Fruit fly (Drosophila melanogaster) whole organism, embryonic: ENCODE data around the gene CG14442.

ENCODE experiments used
- B-H1 ChIP-seq: fragments of 200-800 bp; sonication (Bioruptor generic); IDR thresholded peaks from 3 replicates; pipeline ENCODE4 v1.3.6; 2022; ENCODE audit warnings: missing biosample characterization, missing genetic modification characterization
- B-H2 ChIP-seq: fragments of 200-800 bp; sonication (Bioruptor generic); optimal IDR thresholded peaks from 2 replicates; lab custom pipeline; 2018; ENCODE audit warnings: missing biosample characterization, mild to moderate bottlenecking, missing genetic modification characterization
- CG10321 ChIP-seq: fragments of 200-800 bp; sonication (Bioruptor generic); IDR thresholded peaks from 2 replicates; pipeline ENCODE4 v1.3.6; 2022; ENCODE audit warnings: missing biosample characterization, missing genetic modification characterization
- CG10959 ChIP-seq: fragments of 200-800 bp; sonication (Bioruptor generic); IDR thresholded peaks from 2 replicates; pipeline ENCODE4 v1.3.6; 2022; ENCODE audit warnings: missing biosample characterization, missing genetic modification characterization
- CG17359 ChIP-seq: fragments of 200-800 bp; sonication (Bioruptor generic); optimal IDR thresholded peaks from 3 replicates; lab custom pipeline; 2018; ENCODE audit warnings: missing biosample characterization, mild to moderate bottlenecking, missing genetic modification characterization, moderate library complexity
- CG17361 ChIP-seq: fragments of 200-800 bp; sonication (Bioruptor generic); IDR thresholded peaks from 3 replicates; pipeline ENCODE4 v1.3.6; 2022; ENCODE audit warnings: missing biosample characterization, missing genetic modification characterization
- CG18619 ChIP-seq: fragments of 200-800 bp; sonication (Bioruptor generic); optimal IDR thresholded peaks from 3 replicates; lab custom pipeline; 2017; ENCODE audit warnings: missing biosample characterization, mild to moderate bottlenecking, missing genetic modification characterization
- CG2678 ChIP-seq: fragments of 200-800 bp; sonication (Bioruptor generic); optimal IDR thresholded peaks from 3 replicates; lab custom pipeline; 2019; ENCODE audit warnings: missing biosample characterization, mild to moderate bottlenecking, missing genetic modification characterization, moderate library complexity
- CG2712 ChIP-seq: fragments of 200-800 bp; optimal IDR thresholded peaks from 3 replicates; lab custom pipeline; 2019; ENCODE audit warnings: missing biosample characterization, mild to moderate bottlenecking, missing genetic modification characterization, moderate library complexity
- CG33557 ChIP-seq: fragments of 200-800 bp; sonication (Bioruptor generic); optimal IDR thresholded peaks from 2 replicates; lab custom pipeline; 2019; ENCODE audit warnings: missing biosample characterization, mild to moderate bottlenecking, missing genetic modification characterization, moderate library complexity
- CG3847 ChIP-seq: fragments of 200-800 bp; sonication (Bioruptor generic); IDR thresholded peaks from 2 replicates; pipeline ENCODE4 v1.3.6; 2022; ENCODE audit warnings: missing biosample characterization, missing genetic modification characterization
- CG4404 ChIP-seq: fragments of 200-800 bp; sonication (Bioruptor generic); IDR thresholded peaks from 2 replicates; pipeline ENCODE4 v1.3.6; 2022; ENCODE audit warnings: missing biosample characterization, missing genetic modification characterization
- CG4424 ChIP-seq: fragments of 200-800 bp; sonication (Bioruptor generic); optimal IDR thresholded peaks from 3 replicates; lab custom pipeline; 2016; ENCODE audit warnings: missing biosample characterization, missing genetic modification characterization
- CG7357 ChIP-seq: fragments of 200-800 bp; sonication (Bioruptor generic); IDR thresholded peaks from 3 replicates; pipeline ENCODE4 v1.3.6; 2022; ENCODE audit warnings: missing biosample characterization, missing genetic modification characterization
- CG8281 ChIP-seq: fragments of 200-800 bp; sonication (Bioruptor generic); optimal IDR thresholded peaks from 2 replicates; lab custom pipeline; 2018; ENCODE audit warnings: missing biosample characterization, mild to moderate bottlenecking, missing genetic modification characterization, moderate library complexity
- CG9932 ChIP-seq: fragments of 200-800 bp; sonication (Bioruptor generic); IDR thresholded peaks from 2 replicates; pipeline ENCODE4 v1.3.6; 2022; ENCODE audit warnings: missing biosample characterization, missing genetic modification characterization
- Chrac-16 ChIP-seq: fragments of 200-800 bp; sonication (Bioruptor generic); optimal IDR thresholded peaks from 3 replicates; lab custom pipeline; 2016; ENCODE audit warnings: missing biosample characterization, missing genetic modification characterization
- HLH3B ChIP-seq: fragments of 200-800 bp; sonication (Bioruptor generic); IDR thresholded peaks from 2 replicates; pipeline ENCODE4 v1.3.6; 2022; ENCODE audit warnings: missing biosample characterization, missing genetic modification characterization
- HmgD ChIP-seq: fragments of 200-800 bp; sonication (Bioruptor generic); optimal IDR thresholded peaks from 3 replicates; lab custom pipeline; 2016; ENCODE audit warnings: missing biosample characterization, missing genetic modification characterization
- Hr3 ChIP-seq: fragments of 200-800 bp; sonication (Bioruptor generic); optimal IDR thresholded peaks from 3 replicates; lab custom pipeline; 2016; ENCODE audit warnings: missing biosample characterization, missing genetic modification characterization
- Hr39 ChIP-seq: fragments of >200 bp; optimal IDR thresholded peaks from 2 replicates; lab custom pipeline; 2017
- MESR4 ChIP-seq: fragments of 200-800 bp; sonication (Bioruptor generic); optimal IDR thresholded peaks from 2 replicates; lab custom pipeline; 2018; ENCODE audit warnings: missing biosample characterization, mild to moderate bottlenecking, missing genetic modification characterization, moderate library complexity
- Med ChIP-seq: fragments of 200-800 bp; sonication (Bioruptor generic); peaks from one replicate; lab custom pipeline; 2016; ENCODE audit warnings: missing biosample characterization, missing genetic modification characterization, mild to moderate bottlenecking, inconsistent platforms, moderate library complexity
- NC2α ChIP-seq: fragments of 200-800 bp; sonication (Bioruptor generic); optimal IDR thresholded peaks from 2 replicates; lab custom pipeline; 2016; ENCODE audit warnings: missing biosample characterization, missing genetic modification characterization
- PHDP ChIP-seq: fragments of 200-800 bp; sonication (Bioruptor generic); optimal IDR thresholded peaks from 3 replicates; lab custom pipeline; 2018; ENCODE audit warnings: missing biosample characterization, mild to moderate bottlenecking, missing genetic modification characterization, moderate library complexity
- Pdp1 ChIP-seq, 2 experiments: fragments of 200-800 bp; sonication (Bioruptor generic); optimal IDR thresholded peaks; 3 replicates each; lab custom pipeline; 2016; ENCODE audit warnings: missing biosample characterization in 2 of 2, missing genetic modification characterization in 2 of 2, mild to moderate bottlenecking in 1 of 2, moderate library complexity in 1 of 2
- Poxn ChIP-seq: fragments of 200-800 bp; sonication (Bioruptor generic); IDR thresholded peaks from 2 replicates; pipeline ENCODE4 v1.3.6; 2022; ENCODE audit warnings: missing biosample characterization, missing genetic modification characterization
- Ptx1 ChIP-seq: fragments of 200-800 bp; sonication (Bioruptor generic); IDR thresholded peaks from 2 replicates; pipeline ENCODE4 v1.3.6; 2022; ENCODE audit warnings: missing biosample characterization, missing genetic modification characterization
- Xrp1 ChIP-seq: fragments of 200-800 bp; sonication (Bioruptor generic); IDR thresholded peaks from 2 replicates; pipeline ENCODE4 v1.3.6; 2022; ENCODE audit warnings: missing biosample characterization, missing genetic modification characterization
- al ChIP-seq: fragments of 200-800 bp; sonication (Bioruptor generic); IDR thresholded peaks from 2 replicates; pipeline ENCODE4 v1.3.6; 2022; ENCODE audit warnings: missing biosample characterization, missing genetic modification characterization
- aop ChIP-seq: fragments of 200-800 bp; sonication (Bioruptor generic); IDR thresholded peaks from 2 replicates; pipeline ENCODE4 v1.3.6; 2022; ENCODE audit warnings: missing biosample characterization, missing genetic modification characterization
- bigmax ChIP-seq: fragments of 200-800 bp; sonication (Bioruptor generic); optimal IDR thresholded peaks from 2 replicates; lab custom pipeline; 2018; ENCODE audit warnings: missing biosample characterization, mild to moderate bottlenecking, missing genetic modification characterization
- cas ChIP-seq: fragments of 200-800 bp; sonication (Bioruptor generic); IDR thresholded peaks from 2 replicates; pipeline ENCODE4 v1.3.6; 2022; ENCODE audit warnings: missing biosample characterization, missing genetic modification characterization
- cwo ChIP-seq: fragments of 200-800 bp; sonication (Bioruptor generic); optimal IDR thresholded peaks from 3 replicates; lab custom pipeline; 2017; ENCODE audit warnings: missing biosample characterization, missing genetic modification characterization, mild to moderate bottlenecking, moderate library complexity, missing genetic modification reagents
- dimm ChIP-seq: fragments of 200-800 bp; sonication (Bioruptor generic); IDR thresholded peaks from 2 replicates; pipeline ENCODE4 v1.3.6; 2022; ENCODE audit warnings: missing biosample characterization, missing genetic modification characterization
- ewg ChIP-seq: fragments of 200-800 bp; sonication (Bioruptor generic); optimal IDR thresholded peaks from 3 replicates; lab custom pipeline; 2017; ENCODE audit warnings: mild to moderate bottlenecking, missing biosample characterization, missing genetic modification reagents, missing genetic modification characterization
- fd64A ChIP-seq: fragments of 200-800 bp; sonication (Bioruptor generic); optimal IDR thresholded peaks from 3 replicates; lab custom pipeline; 2018; ENCODE audit warnings: missing biosample characterization, mild to moderate bottlenecking, missing genetic modification characterization
- fru ChIP-seq: fragments of >200 bp; optimal IDR thresholded peaks from 2 replicates; lab custom pipeline; 2017
- gcm ChIP-seq: fragments of 200-800 bp; sonication (Bioruptor generic); optimal IDR thresholded peaks from 2 replicates; lab custom pipeline; 2019; ENCODE audit warnings: missing biosample characterization, mild to moderate bottlenecking, missing genetic modification characterization, moderate library complexity
- jumu ChIP-seq: fragments of 200-800 bp; sonication (Bioruptor generic); optimal IDR thresholded peaks from 3 replicates; lab custom pipeline; 2016; ENCODE audit warnings: missing biosample characterization, missing genetic modification characterization
- lov ChIP-seq, 2 experiments: fragments of 200-800 bp in 1 of 2; fragments of >200 bp in 1 of 2; sonication (Bioruptor generic) in 1 of 2; IDR thresholded peaks in 1 of 2; optimal IDR thresholded peaks in 1 of 2; 2 replicates in 1 of 2; 3 replicates in 1 of 2; pipeline versions ENCODE4 v1.3.6 to Lab custom; 2017 to 2022; ENCODE audit warnings: missing biosample characterization in 1 of 2, missing genetic modification characterization in 1 of 2
- nom ChIP-seq: fragments of 200-800 bp; sonication (Bioruptor generic); optimal IDR thresholded peaks from 2 replicates; lab custom pipeline; 2017; ENCODE audit warnings: missing biosample characterization, missing genetic modification characterization, mild to moderate bottlenecking, moderate library complexity, missing genetic modification reagents
- oc ChIP-seq: fragments of 200-800 bp; sonication (Bioruptor generic); optimal IDR thresholded peaks from 2 replicates; lab custom pipeline; 2018; ENCODE audit warnings: missing biosample characterization, mild to moderate bottlenecking, missing genetic modification characterization, moderate library complexity
- sisA ChIP-seq: fragments of 200-800 bp; sonication (Bioruptor generic); IDR thresholded peaks from 2 replicates; pipeline ENCODE4 v1.3.6; 2022; ENCODE audit warnings: missing biosample characterization, missing genetic modification characterization
- slbo ChIP-seq: fragments of 200-800 bp; sonication (Bioruptor generic); IDR thresholded peaks from 2 replicates; pipeline ENCODE4 v1.3.6; 2022; ENCODE audit warnings: missing biosample characterization, missing genetic modification characterization
- so ChIP-seq: fragments of 200-800 bp; sonication (Bioruptor generic); IDR thresholded peaks from 3 replicates; pipeline ENCODE4 v1.3.6; 2022; ENCODE audit warnings: missing biosample characterization, missing genetic modification characterization
- tgo ChIP-seq: fragments of 200-800 bp; sonication (Bioruptor generic); IDR thresholded peaks from 3 replicates; pipeline ENCODE4 v1.3.6; 2022; ENCODE audit warnings: missing biosample characterization, missing genetic modification characterization
- tx ChIP-seq: fragments of 200-800 bp; sonication (Bioruptor generic); optimal IDR thresholded peaks from 2 replicates; lab custom pipeline; 2016; ENCODE audit warnings: missing biosample characterization, missing genetic modification characterization
- vfl ChIP-seq: fragments of 200-800 bp; sonication (Bioruptor generic); optimal IDR thresholded peaks from 2 replicates; lab custom pipeline; 2016; ENCODE audit warnings: missing biosample characterization, missing genetic modification characterization
- wek ChIP-seq: fragments of 200-800 bp; sonication (Bioruptor generic); optimal IDR thresholded peaks from 3 replicates; lab custom pipeline; 2018; ENCODE audit warnings: missing biosample characterization, mild to moderate bottlenecking, missing genetic modification characterization, moderate library complexity
- wor ChIP-seq: fragments of 200-800 bp; sonication (Bioruptor generic); IDR thresholded peaks from 2 replicates; pipeline ENCODE4 v1.3.6; 2022; ENCODE audit warnings: missing biosample characterization, missing genetic modification characterization

The CG14442 gene

DNA sequence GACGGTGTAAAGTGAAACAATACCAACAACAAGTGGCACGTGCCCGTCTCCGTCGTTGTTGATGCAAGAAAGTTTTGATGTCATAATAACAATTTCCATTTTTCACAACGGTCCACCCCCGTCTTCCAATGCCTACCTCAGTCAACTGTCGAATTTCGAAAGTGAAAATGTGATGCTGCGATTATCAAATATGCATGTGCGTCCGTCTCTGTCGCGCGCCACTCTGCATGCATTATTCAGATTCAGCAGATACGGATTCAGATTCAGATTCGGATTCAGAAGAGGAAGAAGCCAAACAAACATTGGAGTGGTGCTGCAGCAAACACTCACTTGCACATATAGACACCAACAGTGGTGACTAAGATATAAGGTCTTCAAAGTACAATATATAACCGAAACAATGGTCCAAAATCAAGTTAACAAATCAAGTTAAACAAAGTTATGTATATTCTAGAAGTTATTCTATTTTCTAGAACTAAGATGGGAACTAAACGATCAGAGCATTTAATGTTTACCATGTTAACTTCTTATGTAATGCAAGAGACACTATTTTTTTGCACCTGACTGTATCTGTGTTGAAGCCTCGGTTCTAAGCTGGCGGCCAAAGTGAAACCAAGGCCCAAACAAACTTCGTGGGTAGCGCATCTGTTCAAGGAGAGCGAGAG is 52.1 kb downstream of the CG14442 start (continued):
- no peak for TF ChIP-seq cas (GFP tag; lab: Robert Waterston, UW)
- no peak for TF ChIP-seq Hr3
- no peak for TF ChIP-seq B-H2 (GFP tag; lab: Kevin White, UChicago)
- TF ChIP-seq CG9932, result no peak
- no peak for TF ChIP-seq CG7357
- no peak for TF ChIP-seq lov (optimal IDR thresholded peaks at IDR 0.05; lab: Kevin White, UChicago)
- no peak for TF ChIP-seq lov (GFP tag; IDR thresholded peaks at IDR 0.05; lab: Robert Waterston, UW)
- peak; percentile 6 for TF ChIP-seq CG17359 (tag; lab: Kevin White, UChicago)
- TF ChIP-seq CG33557 (GFP tag; lab: Kevin White, UChicago), result peak; percentile 28
- no peak for TF ChIP-seq fd64A (GFP tag; lab: Kevin White, UChicago)
- TF ChIP-seq CG10959 (GFP tag; lab: Robert Waterston, UW), result no peak
- TF ChIP-seq PHDP, result peak; percentile 2
- no peak for TF ChIP-seq CG18619 (GFP tag; lab: Kevin White, UChicago)
- TF ChIP-seq NC2α (GFP tag; lab: Kevin White, UChicago), result no peak
- TF ChIP-seq so (GFP tag; lab: Robert Waterston, UW), result no peak
- TF ChIP-seq vfl (GFP tag; lab: Kevin White, UChicago), result no peak
- no peak for TF ChIP-seq wor (GFP tag; lab: Robert Waterston, UW)
- no peak for TF ChIP-seq nom (GFP tag; lab: Kevin White, UChicago)
- no peak for TF ChIP-seq wek (GFP tag; lab: Kevin White, UChicago)
- no peak for TF ChIP-seq dimm
- no peak; the same call in 1 of the 2 replicates for TF ChIP-seq sisA (GFP tag; lab: Robert Waterston, UW)
- no peak for TF ChIP-seq oc (tag; lab: Kevin White, UChicago)
- TF ChIP-seq cwo (GFP tag; lab: Kevin White, UChicago), result no peak
- no peak for TF ChIP-seq CG4404 (GFP tag; lab: Robert Waterston, UW)
- no peak for TF ChIP-seq Chrac-16 (GFP tag; lab: Kevin White, UChicago)
- TF ChIP-seq ewg (GFP tag; lab: Kevin White, UChicago), result peak; percentile 16
- no peak for TF ChIP-seq aop (GFP tag; lab: Robert Waterston, UW)
- TF ChIP-seq CG4424, result peak; percentile 31
- TF ChIP-seq CG8281 (tag; lab: Kevin White, UChicago), result no peak
- TF ChIP-seq CG10321, result no peak
- no peak for TF ChIP-seq tx (GFP tag; lab: Kevin White, UChicago)
- TF ChIP-seq Poxn (GFP tag; lab: Robert Waterston, UW), result no peak
- no peak for TF ChIP-seq gcm (GFP tag; lab: Kevin White, UChicago)
- TF ChIP-seq MESR4 (GFP tag; lab: Kevin White, UChicago), result no peak
- TF ChIP-seq CG2678 (tag; lab: Kevin White, UChicago), result peak; percentile 42
- TF ChIP-seq jumu (GFP tag; lab: Kevin White, UChicago), result no peak
- TF ChIP-seq Pdp1 (GFP tag; optimal IDR thresholded peaks at IDR 0.05; lab: Kevin White, UChicago), result peak in 1 of 2 experiments; percentile 52
- peak; percentile 37; the same call in 1 of the 3 replicates for TF ChIP-seq CG17361 (GFP tag; lab: Robert Waterston, UW)
- peak; percentile 41; the same call in 1 of the 2 replicates for TF ChIP-seq HLH3B
- no peak for TF ChIP-seq Hr39 (lab: Kevin White, UChicago)
- 0 out of 3 replicates have a peak, but pooled peaks have one; percentile 32 for TF ChIP-seq tgo (GFP tag; lab: Robert Waterston, UW)
- 0 out of 2 replicates have a peak, but pooled peaks have one; percentile 7 for TF ChIP-seq Ptx1 (GFP tag; lab: Robert Waterston, UW)
- TF ChIP-seq CG3847 (GFP tag; lab: Robert Waterston, UW), result no peak
- no peak for TF ChIP-seq fru (lab: Kevin White, UChicago)
- TF ChIP-seq HmgD (GFP tag; lab: Kevin White, UChicago), result no peak
- peak; percentile 68 for TF ChIP-seq Xrp1 (GFP tag; lab: Robert Waterston, UW)
- TF ChIP-seq CG2712 (tag; lab: Kevin White, UChicago), result peak; percentile 61
- TF ChIP-seq slbo (GFP tag; lab: Robert Waterston, UW), result no peak
- no peak for TF ChIP-seq al (GFP tag; lab: Robert Waterston, UW)
- peak; percentile 20; the same call in 1 of the 3 replicates for TF ChIP-seq B-H1
- TF ChIP-seq Med (GFP tag; lab: Kevin White, UChicago), result peak; percentile 59
- no peak for TF ChIP-seq bigmax (GFP tag; lab: Kevin White, UChicago)
